1 fruit fly cellular context compared by ENCODE assay signal in the genomic region with DNA sequence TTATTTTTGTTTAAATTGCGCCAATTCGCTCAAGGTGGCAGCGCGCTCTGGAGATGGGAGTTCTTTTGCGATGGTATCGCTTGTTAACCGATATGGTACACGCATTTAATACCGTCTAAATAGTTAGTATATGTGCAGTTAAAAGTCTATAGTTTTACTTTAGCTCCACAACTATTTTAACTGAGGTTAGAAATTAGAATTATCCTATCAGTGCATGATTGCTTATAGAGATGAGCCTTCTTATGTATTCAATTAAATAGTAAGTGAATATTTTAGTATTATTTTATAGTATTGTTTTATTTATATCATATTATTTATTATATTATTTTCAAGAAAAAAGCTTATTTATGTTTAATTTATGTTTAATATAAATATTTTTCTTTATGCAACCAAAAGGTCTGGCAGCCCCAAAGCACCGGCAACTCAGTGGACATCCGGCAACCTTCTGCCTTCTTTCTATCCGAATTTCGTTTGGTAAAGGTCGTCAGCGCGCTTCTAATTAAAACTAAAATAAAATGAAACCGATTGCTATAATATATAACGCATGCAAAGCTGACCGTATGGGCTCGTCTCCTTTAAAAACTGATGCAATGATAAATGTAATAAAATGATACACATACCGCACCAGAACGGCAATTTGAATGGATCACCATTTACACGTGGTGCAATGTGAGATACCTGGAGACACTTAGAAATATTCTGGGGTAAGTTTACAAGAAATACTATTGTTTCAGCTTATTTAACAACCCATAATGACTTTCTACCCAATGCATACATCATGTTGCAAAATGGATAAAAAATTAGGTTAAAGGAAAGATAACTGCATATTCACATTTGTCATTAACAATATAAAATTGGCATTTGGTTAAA.
TF ChIP-seq lines count a peak whose summit lies in the region.

A gene (minus strand): TSS at position 52 of the 870 bp plus-strand sequence.

TF ChIP-seq in whole organism, embryonic, 481 proteins besides CTCF, POLR2A, EP300 and RAD21 (continued from another document):
- peak; percentile 33; the same call in 1 of the 2 replicates for TF ChIP-seq esg (GFP tag; conservative IDR thresholded peaks at IDR 0.05; lab: Robert Waterston, UW)
- no peak for TF ChIP-seq HmgZ (tag; optimal IDR thresholded peaks at IDR 0.05; lab: Kevin White, UChicago)
- TF ChIP-seq CG5953 (GFP tag; IDR thresholded peaks at IDR 0.05; lab: Robert Waterston, UW): no peak
- no peak for TF ChIP-seq CG3163 (GFP tag; optimal IDR thresholded peaks at IDR 0.05; lab: Kevin White, UChicago)
- TF ChIP-seq Ssrp (tag; optimal IDR thresholded peaks at IDR 0.05; lab: Kevin White, UChicago): peak; percentile 81
- TF ChIP-seq disco-r (GFP tag; optimal IDR thresholded peaks at IDR 0.05; lab: Kevin White, UChicago): no peak
- TF ChIP-seq CG8281 (tag; optimal IDR thresholded peaks at IDR 0.05; lab: Kevin White, UChicago): peak; percentile 17
- TF ChIP-seq CG18011 (GFP tag; optimal IDR thresholded peaks at IDR 0.05; lab: Kevin White, UChicago): no peak
- TF ChIP-seq ranshi (GFP tag; IDR thresholded peaks at IDR 0.05; lab: Robert Waterston, UW): peak; percentile 56; the same call in 1 of the 2 replicates
- peak; percentile 69; the same call in 1 of the 2 replicates for TF ChIP-seq CG4404 (GFP tag; IDR thresholded peaks at IDR 0.05; lab: Robert Waterston, UW)
- peak; percentile 62; the same call in 2 of the 3 replicates for TF ChIP-seq CG14860 (GFP tag; IDR thresholded peaks at IDR 0.05; lab: Robert Waterston, UW; ENCODE audit: partially characterized antibody)
- TF ChIP-seq MESR4 (GFP tag; optimal IDR thresholded peaks at IDR 0.05; lab: Kevin White, UChicago): peak; percentile 90
- no peak for TF ChIP-seq pfk (GFP tag; optimal IDR thresholded peaks at IDR 0.05; lab: Kevin White, UChicago)
- no peak for TF ChIP-seq chinmo (GFP tag; IDR thresholded peaks at IDR 0.05; lab: Robert Waterston, UW; ENCODE audit: partially characterized antibody)
- no peak for TF ChIP-seq CG4360 (GFP tag; IDR thresholded peaks at IDR 0.05; lab: Robert Waterston, UW)
- peak; percentile 42 for TF ChIP-seq slou (GFP tag; optimal IDR thresholded peaks at IDR 0.05; lab: Kevin White, UChicago)
- TF ChIP-seq rib (GFP tag; IDR thresholded peaks at IDR 0.05; lab: Robert Waterston, UW): no peak
- TF ChIP-seq corto (GFP tag; optimal IDR thresholded peaks at IDR 0.05; lab: Kevin White, UChicago): no peak
- TF ChIP-seq CG12299 (tag; optimal IDR thresholded peaks at IDR 0.05; lab: Kevin White, UChicago): peak; percentile 45
- TF ChIP-seq CG1024 (GFP tag; IDR thresholded peaks at IDR 0.05; lab: Robert Waterston, UW): no peak
- TF ChIP-seq Gsc (GFP tag; IDR thresholded peaks at IDR 0.05; lab: Robert Waterston, UW): no peak
- peak; percentile 61 for TF ChIP-seq hbn (GFP tag; IDR thresholded peaks at IDR 0.05; lab: Robert Waterston, UW; ENCODE audit: partially characterized antibody)
- no peak for TF ChIP-seq kni (GFP tag; optimal IDR thresholded peaks at IDR 0.05; lab: Kevin White, UChicago)
- TF ChIP-seq caup (GFP tag; optimal IDR thresholded peaks at IDR 0.05; lab: Kevin White, UChicago; ENCODE audit: severe bottlenecking): peak; percentile 63
